Fruit fly (Drosophila melanogaster) whole organism, embryonic: Measurements from ENCODE around the gene Hmbs.
A peak's percentile ranks its signal among the peaks of the same experiment; 100 is the strongest.

ENCODE experiments used
- ATbp ChIP-seq: fragments of 200-800 bp; sonication (Bioruptor generic); optimal IDR thresholded peaks from 2 replicates; lab custom pipeline; 2017; ENCODE audit warnings: missing biosample characterization, mild to moderate bottlenecking, missing genetic modification characterization, missing genetic modification reagents
- Aef1 ChIP-seq: fragments of 200-800 bp; sonication (Bioruptor generic); IDR thresholded peaks from 3 replicates; pipeline ENCODE4 v1.3.6; 2022; ENCODE audit warnings: missing biosample characterization, missing genetic modification characterization
- B-H1 ChIP-seq: fragments of 200-800 bp; sonication (Bioruptor generic); IDR thresholded peaks from 3 replicates; pipeline ENCODE4 v1.3.6; 2022; ENCODE audit warnings: missing biosample characterization, missing genetic modification characterization
- Blimp-1 ChIP-seq: fragments of 200-800 bp; sonication (Bioruptor generic); optimal IDR thresholded peaks from 3 replicates; lab custom pipeline; 2018; ENCODE audit warnings: missing biosample characterization, missing genetic modification characterization, mild to moderate bottlenecking, moderate library complexity, missing genetic modification reagents
- CG12659 ChIP-seq: fragments of 200-800 bp; sonication (Bioruptor generic); optimal IDR thresholded peaks from 3 replicates; lab custom pipeline; 2017; ENCODE audit warnings: mild to moderate bottlenecking, missing biosample characterization, missing genetic modification reagents, missing genetic modification characterization
- CG13624 ChIP-seq: fragments of 200-800 bp; sonication (Bioruptor generic); optimal IDR thresholded peaks from 2 replicates; lab custom pipeline; 2016; ENCODE audit warnings: missing biosample characterization, missing genetic modification characterization
- CG13894 ChIP-seq: fragments of 200-800 bp; sonication (Bioruptor generic); optimal IDR thresholded peaks from 3 replicates; lab custom pipeline; 2018; ENCODE audit warnings: missing biosample characterization, mild to moderate bottlenecking, missing genetic modification characterization, moderate library complexity
- CG1529 ChIP-seq: fragments of 200-800 bp; sonication (Bioruptor generic); optimal IDR thresholded peaks from 3 replicates; lab custom pipeline; 2018; ENCODE audit warnings: missing biosample characterization, missing genetic modification characterization
- CG17802 ChIP-seq: fragments of 200-800 bp; sonication (Bioruptor generic); optimal IDR thresholded peaks from 2 replicates; lab custom pipeline; 2018; ENCODE audit warnings: missing biosample characterization, mild to moderate bottlenecking, missing genetic modification characterization, moderate library complexity
- CG31365 ChIP-seq: fragments of 200-800 bp; sonication (Bioruptor generic); optimal IDR thresholded peaks from 2 replicates; lab custom pipeline; 2018; ENCODE audit warnings: missing biosample characterization, mild to moderate bottlenecking, missing genetic modification characterization
- CG33557 ChIP-seq: fragments of 200-800 bp; sonication (Bioruptor generic); optimal IDR thresholded peaks from 2 replicates; lab custom pipeline; 2019; ENCODE audit warnings: missing biosample characterization, mild to moderate bottlenecking, missing genetic modification characterization, moderate library complexity
- CG3407 ChIP-seq: fragments of 200-800 bp; sonication (Bioruptor generic); optimal IDR thresholded peaks from 2 replicates; lab custom pipeline; 2018; ENCODE audit warnings: missing biosample characterization, mild to moderate bottlenecking, missing genetic modification characterization
- CG34376 ChIP-seq: fragments of 200-800 bp; sonication (Bioruptor generic); optimal IDR thresholded peaks from 2 replicates; lab custom pipeline; 2018; ENCODE audit warnings: missing biosample characterization, mild to moderate bottlenecking, missing genetic modification characterization
- CG3838 ChIP-seq: fragments of 200-800 bp; sonication (Bioruptor generic); optimal IDR thresholded peaks from 3 replicates; lab custom pipeline; 2016; ENCODE audit warnings: missing biosample characterization, missing genetic modification characterization
- CG6654 ChIP-seq: fragments of 200-800 bp; sonication (Bioruptor generic); optimal IDR thresholded peaks from 2 replicates; lab custom pipeline; 2017; ENCODE audit warnings: missing biosample characterization, mild to moderate bottlenecking, missing genetic modification characterization
- CG9932 ChIP-seq: fragments of 200-800 bp; sonication (Bioruptor generic); IDR thresholded peaks from 2 replicates; pipeline ENCODE4 v1.3.6; 2022; ENCODE audit warnings: missing biosample characterization, missing genetic modification characterization
- Dek ChIP-seq: fragments of 200-800 bp; sonication (Bioruptor generic); optimal IDR thresholded peaks from 3 replicates; lab custom pipeline; 2019; ENCODE audit warnings: missing biosample characterization, mild to moderate bottlenecking, missing genetic modification characterization, moderate library complexity
- Doc3 ChIP-seq: fragments of 200-800 bp; sonication (Bioruptor generic); IDR thresholded peaks from 3 replicates; pipeline ENCODE4 v1.3.6; 2022; ENCODE audit warnings: missing biosample characterization, missing genetic modification characterization; ENCODE audit not compliant: partially characterized antibody
- Elba2 ChIP-seq: fragments of 200-800 bp; sonication (Bioruptor generic); optimal IDR thresholded peaks from 3 replicates; lab custom pipeline; 2016; ENCODE audit warnings: missing biosample characterization, missing genetic modification characterization
- GATAe ChIP-seq: fragments of 200-800 bp; sonication (Bioruptor generic); conservative IDR thresholded peaks from 2 replicates; pipeline ENCODE4 v1.3.6; 2022; ENCODE audit warnings: missing biosample characterization, missing genetic modification characterization
- Hmr ChIP-seq: fragments of 200-800 bp; sonication (Bioruptor generic); optimal IDR thresholded peaks from 3 replicates; lab custom pipeline; 2017; ENCODE audit warnings: mild to moderate bottlenecking, missing biosample characterization, missing genetic modification reagents, missing genetic modification characterization
- Hr39 ChIP-seq: fragments of >200 bp; optimal IDR thresholded peaks from 2 replicates; lab custom pipeline; 2017
- Hr51 ChIP-seq, 2 experiments: fragments of 200-800 bp; sonication (Bioruptor generic); optimal IDR thresholded peaks; 2 replicates in 1 of 2; 3 replicates in 1 of 2; lab custom pipeline; 2016 to 2018; ENCODE audit warnings: missing biosample characterization in 2 of 2, missing genetic modification characterization in 2 of 2, mild to moderate bottlenecking in 1 of 2, moderate library complexity in 1 of 2
- Jarid2 ChIP-seq: fragments of 200-800 bp; sonication (Bioruptor generic); optimal IDR thresholded peaks from 3 replicates; lab custom pipeline; 2017; ENCODE audit warnings: mild to moderate bottlenecking, missing biosample characterization, missing genetic modification reagents, missing genetic modification characterization
- Lpt ChIP-seq: fragments of >200 bp; optimal IDR thresholded peaks from 2 replicates; lab custom pipeline; 2018; ENCODE audit warnings: missing biosample characterization, missing genetic modification characterization
- Mes4 ChIP-seq: fragments of 200-800 bp; sonication (Bioruptor generic); optimal IDR thresholded peaks from 2 replicates; lab custom pipeline; 2016; ENCODE audit warnings: missing biosample characterization, missing genetic modification characterization
- NFAT ChIP-seq: fragments of 200-800 bp; sonication (Bioruptor generic); IDR thresholded peaks from 2 replicates; pipeline ENCODE4 v1.3.6; 2022; ENCODE audit warnings: missing biosample characterization, missing genetic modification characterization
- Six4 ChIP-seq: fragments of 200-800 bp; sonication (Bioruptor generic); optimal IDR thresholded peaks from 2 replicates; lab custom pipeline; 2016; ENCODE audit warnings: missing biosample characterization, missing genetic modification characterization
- TFAM ChIP-seq: fragments of 200-800 bp; sonication (Bioruptor generic); optimal IDR thresholded peaks from 2 replicates; lab custom pipeline; 2017; ENCODE audit warnings: missing biosample characterization, missing genetic modification characterization, inconsistent platforms
- Vsx1 ChIP-seq: fragments of 200-800 bp; sonication (Bioruptor generic); optimal IDR thresholded peaks from 2 replicates; lab custom pipeline; 2017; ENCODE audit warnings: missing biosample characterization, mild to moderate bottlenecking, missing genetic modification characterization, missing genetic modification reagents
- Xbp1 ChIP-seq: fragments of 200-800 bp; sonication (Bioruptor generic); optimal IDR thresholded peaks from 3 replicates; lab custom pipeline; 2016; ENCODE audit warnings: missing biosample characterization, mild to moderate bottlenecking, missing genetic modification characterization
- cato ChIP-seq: fragments of 200-800 bp; sonication (Bioruptor generic); optimal IDR thresholded peaks from 2 replicates; lab custom pipeline; 2016; ENCODE audit warnings: missing biosample characterization, missing genetic modification characterization, borderline replicate concordance
- caup ChIP-seq: fragments of 200-800 bp; sonication (Bioruptor generic); optimal IDR thresholded peaks from 3 replicates; lab custom pipeline; 2017; ENCODE audit warnings: missing biosample characterization, mild to moderate bottlenecking, missing genetic modification characterization, moderate library complexity; ENCODE audit not compliant: severe bottlenecking
- chn ChIP-seq: fragments of 200-800 bp; sonication (Bioruptor generic); optimal IDR thresholded peaks from 2 replicates; lab custom pipeline; 2016; ENCODE audit warnings: missing biosample characterization, missing genetic modification characterization
- croc ChIP-seq: fragments of 200-800 bp; sonication (Bioruptor generic); conservative IDR thresholded peaks from 3 replicates; pipeline ENCODE4 v1.3.6; 2022; ENCODE audit warnings: missing biosample characterization, missing genetic modification characterization
- en ChIP-seq: fragments of 200-800 bp; sonication (Bioruptor generic); optimal IDR thresholded peaks from 2 replicates; lab custom pipeline; 2016; ENCODE audit warnings: missing biosample characterization, missing genetic modification characterization
- fd102C ChIP-seq: fragments of 200-800 bp; sonication (Bioruptor generic); optimal IDR thresholded peaks from 2 replicates; lab custom pipeline; 2018; ENCODE audit warnings: missing biosample characterization, mild to moderate bottlenecking, missing genetic modification characterization, moderate library complexity
- fd64A ChIP-seq: fragments of 200-800 bp; sonication (Bioruptor generic); optimal IDR thresholded peaks from 3 replicates; lab custom pipeline; 2018; ENCODE audit warnings: missing biosample characterization, mild to moderate bottlenecking, missing genetic modification characterization
- gem ChIP-seq: fragments of 200-800 bp; sonication (Bioruptor generic); optimal IDR thresholded peaks from 2 replicates; lab custom pipeline; 2019; ENCODE audit warnings: missing biosample characterization, mild to moderate bottlenecking, missing genetic modification characterization, moderate library complexity
- gro ChIP-seq: fragments of 200-800 bp; sonication (Bioruptor generic); optimal IDR thresholded peaks from 2 replicates; lab custom pipeline; 2016; ENCODE audit warnings: missing biosample characterization, missing genetic modification characterization
- gt ChIP-seq: fragments of 200-800 bp; sonication (Bioruptor generic); IDR thresholded peaks from 2 replicates; pipeline ENCODE4 v1.3.6; 2022; ENCODE audit warnings: missing biosample characterization, missing genetic modification characterization
- h ChIP-seq: fragments of >200 bp; optimal IDR thresholded peaks from 2 replicates; lab custom pipeline; 2017
- hth ChIP-seq: fragments of >200 bp; optimal IDR thresholded peaks from 2 replicates; lab custom pipeline; 2017; ENCODE audit warnings: inconsistent platforms
- kay ChIP-seq: fragments of 200-800 bp; sonication (Bioruptor generic); optimal IDR thresholded peaks from 2 replicates; lab custom pipeline; 2016; ENCODE audit warnings: missing biosample characterization, missing genetic modification characterization
- org-1 ChIP-seq: fragments of 200-800 bp; sonication (Bioruptor generic); optimal IDR thresholded peaks from 2 replicates; lab custom pipeline; 2017; ENCODE audit warnings: missing biosample characterization, missing genetic modification characterization
- pan ChIP-seq, 4 experiments: fragments of >200 bp in 3 of 4; fragments of 200-800 bp in 1 of 4; sonication (Bioruptor generic) in 1 of 4; optimal IDR thresholded peaks in 3 of 4; IDR thresholded peaks in 1 of 4; 2 replicates each; pipeline versions ENCODE4 v1.3.6 to Lab custom; 2017 to 2022; ENCODE audit warnings: missing biosample characterization in 2 of 4, missing genetic modification characterization in 2 of 4, mixed read lengths in 1 of 4
- pnt ChIP-seq: fragments of 200-800 bp; sonication (Bioruptor generic); optimal IDR thresholded peaks from 3 replicates; lab custom pipeline; 2016; ENCODE audit warnings: missing biosample characterization, missing genetic modification characterization
- tup ChIP-seq: fragments of 200-800 bp; sonication (Bioruptor generic); optimal IDR thresholded peaks from 2 replicates; lab custom pipeline; 2016; ENCODE audit warnings: missing biosample characterization, mild to moderate bottlenecking, missing genetic modification characterization, moderate library complexity
- vfl ChIP-seq: fragments of 200-800 bp; sonication (Bioruptor generic); optimal IDR thresholded peaks from 2 replicates; lab custom pipeline; 2016; ENCODE audit warnings: missing biosample characterization, missing genetic modification characterization
- wor ChIP-seq: fragments of 200-800 bp; sonication (Bioruptor generic); IDR thresholded peaks from 2 replicates; pipeline ENCODE4 v1.3.6; 2022; ENCODE audit warnings: missing biosample characterization, missing genetic modification characterization

Gene Hmbs

DNA sequence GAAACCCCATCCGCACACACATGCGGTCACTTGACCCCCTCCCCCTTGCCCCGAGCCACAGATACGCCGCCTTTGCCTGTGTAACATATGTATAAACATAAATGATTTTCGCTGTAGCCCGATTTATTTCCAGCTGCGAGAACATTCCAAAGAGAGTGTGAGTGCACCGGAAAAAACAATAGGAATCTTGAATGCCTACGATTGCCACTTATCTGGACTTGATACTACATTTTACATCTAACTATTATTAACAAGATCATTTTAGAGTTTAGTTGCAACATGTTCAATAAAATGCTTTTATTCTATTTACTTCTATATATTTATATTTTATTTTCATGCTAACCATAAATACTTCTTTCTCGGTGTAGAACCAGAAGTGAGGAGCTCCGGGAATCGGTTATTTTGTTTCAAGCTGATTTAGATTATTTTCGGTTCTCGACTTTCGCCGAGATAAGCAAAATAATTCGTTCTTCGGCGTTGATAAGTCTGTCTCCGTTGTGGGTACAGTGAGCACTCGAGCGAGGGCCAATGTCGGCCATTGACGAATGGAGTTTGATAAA is 34.5 kb upstream of the Hmbs start (continued):
- TF ChIP-seq fd102C (GFP tag; lab: Kevin White, UChicago): peak; percentile 41
- TF ChIP-seq Vsx1 (GFP tag; lab: Kevin White, UChicago): no peak
- TF ChIP-seq NFAT (GFP tag; lab: Robert Waterston, UW): peak; percentile 35; the same call in 1 of the 2 replicates
- TF ChIP-seq CG9932: peak; percentile 68
- peak; percentile 53; the same call in 2 of the 3 replicates for TF ChIP-seq Aef1 (GFP tag; lab: Robert Waterston, UW)
- peak; percentile 26 for TF ChIP-seq tup (GFP tag; lab: Kevin White, UChicago)
- peak; percentile 56 for TF ChIP-seq Dek (tag; lab: Kevin White, UChicago)
- TF ChIP-seq CG33557: peak; percentile 81
- peak; percentile 32 for TF ChIP-seq CG31365 (tag; lab: Kevin White, UChicago)
- no peak for TF ChIP-seq en (GFP tag; lab: Kevin White, UChicago)
- TF ChIP-seq chn (GFP tag; lab: Kevin White, UChicago): peak; percentile 57
- TF ChIP-seq Doc3 (GFP tag; lab: Robert Waterston, UW): no peak
- TF ChIP-seq CG17802 (tag; lab: Kevin White, UChicago): peak; percentile 29
- TF ChIP-seq pnt (GFP tag; lab: Kevin White, UChicago): peak; percentile 2
- peak; percentile 75 for TF ChIP-seq CG12659 (GFP tag; lab: Kevin White, UChicago)
- peak; percentile 83 for TF ChIP-seq croc (GFP tag; lab: Robert Waterston, UW)
- peak; percentile 81 for TF ChIP-seq CG34376
- peak; percentile 77 for TF ChIP-seq CG1529
- no peak for TF ChIP-seq h
- peak; percentile 18 for TF ChIP-seq vfl (GFP tag; lab: Kevin White, UChicago)
- peak; percentile 74 for TF ChIP-seq CG3407
- TF ChIP-seq Hr51 (GFP tag; optimal IDR thresholded peaks at IDR 0.05; lab: Kevin White, UChicago): peak; percentile 27 to 82
- peak; percentile 84 for TF ChIP-seq ATbp (GFP tag; lab: Kevin White, UChicago)
- TF ChIP-seq CG3838 (GFP tag; lab: Kevin White, UChicago): peak; percentile 30
- TF ChIP-seq Lpt (GFP tag; lab: Kevin White, UChicago): no peak
- no peak for TF ChIP-seq hth (lab: Kevin White, UChicago)
- TF ChIP-seq gro (GFP tag; lab: Kevin White, UChicago): no peak
- TF ChIP-seq Hr39 (lab: Kevin White, UChicago): no peak
- TF ChIP-seq CG6654 (GFP tag; lab: Kevin White, UChicago): peak; percentile 46
- TF ChIP-seq pan (optimal IDR thresholded peaks at IDR 0.05; lab: Kevin White, UChicago): no peak
- TF ChIP-seq pan (GFP tag; optimal IDR thresholded peaks at IDR 0.05 in 1 of 2, IDR thresholded peaks at IDR 0.05 in 1 of 2): peak in 1 of 2 experiments; percentile 82
- TF ChIP-seq GATAe: no peak
- peak; percentile 22 for TF ChIP-seq kay (GFP tag; lab: Kevin White, UChicago)
- TF ChIP-seq caup: peak; percentile 77
- peak; percentile 63 for TF ChIP-seq wor (GFP tag; lab: Robert Waterston, UW)
- no peak for TF ChIP-seq Mes4 (GFP tag; lab: Kevin White, UChicago)
- TF ChIP-seq Xbp1 (GFP tag; lab: Kevin White, UChicago): peak; percentile 76
- no peak for TF ChIP-seq Elba2
- TF ChIP-seq org-1 (GFP tag; lab: Kevin White, UChicago): peak; percentile 75
- TF ChIP-seq gem: peak; percentile 92
- TF ChIP-seq fd64A: peak; percentile 65
- no peak for TF ChIP-seq gt
- peak; percentile 53 for TF ChIP-seq Jarid2 (GFP tag; lab: Kevin White, UChicago)
- peak; percentile 62; the same call in 1 of the 3 replicates for TF ChIP-seq B-H1 (GFP tag; lab: Robert Waterston, UW)
- TF ChIP-seq Hmr (GFP tag; lab: Kevin White, UChicago): peak; percentile 79
- peak; percentile 80 for TF ChIP-seq Six4 (GFP tag; lab: Kevin White, UChicago)
- peak; percentile 34 for TF ChIP-seq cato (GFP tag; lab: Kevin White, UChicago)
- TF ChIP-seq TFAM (GFP tag; lab: Kevin White, UChicago): no peak
- peak; percentile 23 for TF ChIP-seq CG13894
- peak; percentile 26 for TF ChIP-seq CG13624
- peak; percentile 91 for TF ChIP-seq Blimp-1
